Worm (Caenorhabditis elegans) whole organism, late embryonic: ENCODE results near the gene cyl-1.

Experiments used
- K02D7.2 ChIP-seq: sonication (generic microtip); optimal IDR thresholded peaks from 2 replicates; lab custom pipeline; 2017; ENCODE audit warnings: mild to moderate bottlenecking, missing genetic modification characterization, missing compliant biosample characterization
- pag-3 ChIP-seq: sonication (generic microtip); optimal IDR thresholded peaks from 2 replicates; lab custom pipeline; 2016; ENCODE audit warnings: missing compliant biosample characterization, missing genetic modification characterization, borderline replicate concordance
- pqm-1 ChIP-seq: sonication (generic microtip); optimal IDR thresholded peaks from 2 replicates; lab custom pipeline; 2016; ENCODE audit warnings: missing genetic modification characterization, missing compliant biosample characterization

ce11 chrV:12033841-12034240, 40.3 kb upstream of the cyl-1 start:
- TF ChIP-seq pqm-1 (no peak), K02D7.2 (tag; lab: Kevin White, UChicago) (no peak), pag-3 (tag; lab: Kevin White, UChicago) (no peak)
